Worm (Caenorhabditis elegans) whole organism, midembryonic: ENCODE measurements around the gene gpx-5.

Source experiments
- T22C8.4 ChIP-seq: fragments of 200-800 bp; sonication (Bioruptor generic); IDR thresholded peaks from 2 replicates; pipeline ENCODE4 v1.3.6; 2022; ENCODE audit warnings: missing genetic modification characterization, missing compliant biosample characterization
- flt-1 ChIP-seq: fragments of 200-800 bp; sonication (Bioruptor generic); IDR thresholded peaks from 2 replicates; pipeline ENCODE4 v1.3.6; 2022; ENCODE audit warnings: missing genetic modification characterization, missing compliant biosample characterization
- med-1 ChIP-seq: sonication (generic microtip); optimal IDR thresholded peaks from 2 replicates; lab custom pipeline; 2017; ENCODE audit warnings: missing genetic modification characterization, mild to moderate bottlenecking, missing compliant biosample characterization, antibody characterized with exemption, missing genetic modification reagents; ENCODE audit not compliant: insufficient read depth
- ztf-29 ChIP-seq: fragments of 200-800 bp; sonication (Bioruptor generic); IDR thresholded peaks from 2 replicates; pipeline ENCODE4 v1.3.6; 2022; ENCODE audit warnings: missing genetic modification reagents, missing genetic modification characterization, missing compliant biosample characterization

ce11 chrX:9589123-9589522 is 4.7 kb downstream of the gpx-5 start, which contains the start of gene del-8:
- TF ChIP-seq flt-1 (GFP tag; lab: Robert Waterston, UW): no peak
- no peak for TF ChIP-seq T22C8.4 (GFP tag; lab: Robert Waterston, UW)
- no peak for TF ChIP-seq med-1 (GFP tag; lab: Kevin White, UChicago)
- TF ChIP-seq ztf-29 (GFP tag; lab: Robert Waterston, UW): no peak
